Fruit fly (Drosophila melanogaster) whole organism, embryonic: Measurements from ENCODE around the gene wry.
A peak's percentile ranks its signal among the peaks of the same experiment; 100 is the strongest.

ENCODE experiments used
- ATbp ChIP-seq: fragments of 200-800 bp; sonication (Bioruptor generic); optimal IDR thresholded peaks from 2 replicates; lab custom pipeline; 2017; ENCODE audit warnings: missing biosample characterization, mild to moderate bottlenecking, missing genetic modification characterization, missing genetic modification reagents
- CG10209 ChIP-seq: fragments of 200-800 bp; sonication (Bioruptor generic); optimal IDR thresholded peaks from 3 replicates; lab custom pipeline; 2017; ENCODE audit warnings: missing biosample characterization, mild to moderate bottlenecking, missing genetic modification characterization, missing genetic modification reagents
- CG10543 ChIP-seq: fragments of 200-800 bp; sonication (Bioruptor generic); optimal IDR thresholded peaks from 3 replicates; lab custom pipeline; 2017; ENCODE audit warnings: missing biosample characterization, mild to moderate bottlenecking, missing genetic modification characterization, moderate library complexity
- CG11456 ChIP-seq: fragments of 200-800 bp; sonication (Bioruptor generic); IDR thresholded peaks from 3 replicates; pipeline ENCODE4 v1.3.6; 2022; ENCODE audit warnings: missing biosample characterization, missing genetic modification characterization
- CG11504 ChIP-seq: fragments of 200-800 bp; sonication (Bioruptor generic); optimal IDR thresholded peaks from 3 replicates; lab custom pipeline; 2019; ENCODE audit warnings: missing biosample characterization, mild to moderate bottlenecking, missing genetic modification characterization, moderate library complexity
- CG11695 ChIP-seq: fragments of 200-800 bp; sonication (Bioruptor generic); IDR thresholded peaks from 3 replicates; pipeline ENCODE4 v1.3.6; 2022; ENCODE audit warnings: missing biosample characterization, missing genetic modification characterization
- CG14014 ChIP-seq: fragments of 200-800 bp; sonication (Bioruptor generic); IDR thresholded peaks from 2 replicates; pipeline ENCODE4 v1.3.6; 2022; ENCODE audit warnings: missing biosample characterization, missing genetic modification characterization
- CG14965 ChIP-seq: fragments of 200-800 bp; sonication (Bioruptor generic); optimal IDR thresholded peaks from 2 replicates; lab custom pipeline; 2016; ENCODE audit warnings: missing biosample characterization, missing genetic modification characterization, borderline replicate concordance
- CG15011 ChIP-seq: fragments of 200-800 bp; sonication (Bioruptor generic); optimal IDR thresholded peaks from 3 replicates; lab custom pipeline; 2018; ENCODE audit warnings: missing biosample characterization, mild to moderate bottlenecking, missing genetic modification characterization
- CG15269 ChIP-seq: fragments of 200-800 bp; sonication (Bioruptor generic); optimal IDR thresholded peaks from 2 replicates; lab custom pipeline; 2018; ENCODE audit warnings: missing biosample characterization, mild to moderate bottlenecking, missing genetic modification characterization, moderate library complexity
- CG15514 ChIP-seq: fragments of 200-800 bp; sonication (Bioruptor generic); optimal IDR thresholded peaks from 3 replicates; lab custom pipeline; 2017; ENCODE audit warnings: missing biosample characterization, missing genetic modification characterization, mild to moderate bottlenecking, moderate library complexity, missing genetic modification reagents
- CG17385 ChIP-seq: fragments of 200-800 bp; sonication (Bioruptor generic); optimal IDR thresholded peaks from 3 replicates; lab custom pipeline; 2018; ENCODE audit warnings: missing biosample characterization, mild to moderate bottlenecking, missing genetic modification characterization
- CG1792 ChIP-seq: fragments of 200-800 bp; sonication (Bioruptor generic); optimal IDR thresholded peaks from 2 replicates; lab custom pipeline; 2016; ENCODE audit warnings: missing biosample characterization, missing genetic modification characterization
- CG18599 ChIP-seq: fragments of 200-800 bp; sonication (Bioruptor generic); optimal IDR thresholded peaks from 3 replicates; lab custom pipeline; 2017; ENCODE audit warnings: missing biosample characterization, missing genetic modification characterization, mild to moderate bottlenecking, moderate library complexity, missing genetic modification reagents
- CG2120 ChIP-seq: fragments of 200-800 bp; sonication (Bioruptor generic); optimal IDR thresholded peaks from 3 replicates; lab custom pipeline; 2016; ENCODE audit warnings: missing biosample characterization, missing genetic modification characterization
- CG2678 ChIP-seq: fragments of 200-800 bp; sonication (Bioruptor generic); optimal IDR thresholded peaks from 3 replicates; lab custom pipeline; 2019; ENCODE audit warnings: missing biosample characterization, mild to moderate bottlenecking, missing genetic modification characterization, moderate library complexity
- CG32767 ChIP-seq: fragments of 200-800 bp; sonication (Bioruptor generic); IDR thresholded peaks from 2 replicates; pipeline ENCODE4 v1.3.6; 2022; ENCODE audit warnings: missing biosample characterization, missing genetic modification characterization
- CG3847 ChIP-seq: fragments of 200-800 bp; sonication (Bioruptor generic); IDR thresholded peaks from 2 replicates; pipeline ENCODE4 v1.3.6; 2022; ENCODE audit warnings: missing biosample characterization, missing genetic modification characterization
- CG6683 ChIP-seq: fragments of 200-800 bp; sonication (Bioruptor generic); optimal IDR thresholded peaks from 2 replicates; lab custom pipeline; 2017; ENCODE audit warnings: missing biosample characterization, mild to moderate bottlenecking, missing genetic modification characterization, missing genetic modification reagents
- CG7357 ChIP-seq: fragments of 200-800 bp; sonication (Bioruptor generic); IDR thresholded peaks from 3 replicates; pipeline ENCODE4 v1.3.6; 2022; ENCODE audit warnings: missing biosample characterization, missing genetic modification characterization
- D19B ChIP-seq: fragments of 200-800 bp; sonication (Bioruptor generic); optimal IDR thresholded peaks from 2 replicates; lab custom pipeline; 2017; ENCODE audit warnings: missing biosample characterization, mild to moderate bottlenecking, missing genetic modification characterization
- Fer3 ChIP-seq: fragments of 200-800 bp; sonication (Bioruptor generic); optimal IDR thresholded peaks from 2 replicates; lab custom pipeline; 2018; ENCODE audit warnings: missing biosample characterization, mild to moderate bottlenecking, missing genetic modification characterization, moderate library complexity
- H15 ChIP-seq: fragments of 200-800 bp; sonication (Bioruptor generic); IDR thresholded peaks from 3 replicates; pipeline ENCODE4 v1.3.6; 2022; ENCODE audit warnings: missing biosample characterization, missing genetic modification characterization
- NfI ChIP-seq: fragments of 200-800 bp; sonication (Bioruptor generic); optimal IDR thresholded peaks from 3 replicates; lab custom pipeline; 2018; ENCODE audit warnings: missing biosample characterization, mild to moderate bottlenecking, missing genetic modification characterization, moderate library complexity
- PHDP ChIP-seq: fragments of 200-800 bp; sonication (Bioruptor generic); optimal IDR thresholded peaks from 3 replicates; lab custom pipeline; 2018; ENCODE audit warnings: missing biosample characterization, mild to moderate bottlenecking, missing genetic modification characterization, moderate library complexity
- Rfx ChIP-seq: fragments of 200-800 bp; sonication (Bioruptor generic); IDR thresholded peaks from 2 replicates; pipeline ENCODE4 v1.3.6; 2022; ENCODE audit warnings: missing biosample characterization, missing genetic modification characterization
- Sry-β ChIP-seq: fragments of 200-800 bp; sonication (Bioruptor generic); optimal IDR thresholded peaks from 2 replicates; lab custom pipeline; 2018; ENCODE audit warnings: missing biosample characterization, mild to moderate bottlenecking, missing genetic modification characterization, moderate library complexity
- Xbp1 ChIP-seq: fragments of 200-800 bp; sonication (Bioruptor generic); optimal IDR thresholded peaks from 3 replicates; lab custom pipeline; 2016; ENCODE audit warnings: missing biosample characterization, mild to moderate bottlenecking, missing genetic modification characterization
- abd-A ChIP-seq: fragments of 200-800 bp; sonication (Bioruptor generic); optimal IDR thresholded peaks from 3 replicates; lab custom pipeline; 2019; ENCODE audit warnings: missing biosample characterization, mild to moderate bottlenecking, missing genetic modification characterization, moderate library complexity
- chif ChIP-seq, 2 experiments: fragments of 200-800 bp; sonication (Bioruptor generic); optimal IDR thresholded peaks; 3 replicates each; lab custom pipeline; 2016; ENCODE audit warnings: missing biosample characterization in 2 of 2, missing genetic modification characterization in 2 of 2
- cwo ChIP-seq: fragments of 200-800 bp; sonication (Bioruptor generic); optimal IDR thresholded peaks from 3 replicates; lab custom pipeline; 2017; ENCODE audit warnings: missing biosample characterization, missing genetic modification characterization, mild to moderate bottlenecking, moderate library complexity, missing genetic modification reagents
- disco-r ChIP-seq: fragments of 200-800 bp; sonication (Bioruptor generic); optimal IDR thresholded peaks from 2 replicates; lab custom pipeline; 2016; ENCODE audit warnings: missing biosample characterization, missing genetic modification characterization
- dmrt99B ChIP-seq: fragments of 200-800 bp; sonication (Bioruptor generic); optimal IDR thresholded peaks from 2 replicates; lab custom pipeline; 2018; ENCODE audit warnings: missing biosample characterization, mild to moderate bottlenecking, missing genetic modification characterization, moderate library complexity
- gem ChIP-seq: fragments of 200-800 bp; sonication (Bioruptor generic); optimal IDR thresholded peaks from 2 replicates; lab custom pipeline; 2019; ENCODE audit warnings: missing biosample characterization, mild to moderate bottlenecking, missing genetic modification characterization, moderate library complexity
- gsb-n ChIP-seq: fragments of 200-800 bp; sonication (Bioruptor generic); optimal IDR thresholded peaks from 3 replicates; lab custom pipeline; 2018; ENCODE audit warnings: missing biosample characterization, mild to moderate bottlenecking, missing genetic modification characterization
- hkb ChIP-seq, 2 experiments: fragments of 200-800 bp in 1 of 2; fragments of >200 bp in 1 of 2; sonication (Bioruptor generic) in 1 of 2; IDR thresholded peaks in 1 of 2; optimal IDR thresholded peaks in 1 of 2; 2 replicates each; pipeline versions ENCODE4 v1.3.6 to Lab custom; 2017 to 2022; ENCODE audit warnings: missing biosample characterization in 1 of 2, missing genetic modification characterization in 1 of 2
- nmo ChIP-seq: fragments of 200-800 bp; sonication (Bioruptor generic); optimal IDR thresholded peaks from 2 replicates; lab custom pipeline; 2018; ENCODE audit warnings: missing biosample characterization, mild to moderate bottlenecking, missing genetic modification characterization, moderate library complexity
- pan ChIP-seq, 4 experiments: fragments of >200 bp in 3 of 4; fragments of 200-800 bp in 1 of 4; sonication (Bioruptor generic) in 1 of 4; optimal IDR thresholded peaks in 3 of 4; IDR thresholded peaks in 1 of 4; 2 replicates each; pipeline versions ENCODE4 v1.3.6 to Lab custom; 2017 to 2022; ENCODE audit warnings: missing biosample characterization in 2 of 4, missing genetic modification characterization in 2 of 4, mixed read lengths in 1 of 4
- row ChIP-seq: fragments of 200-800 bp; sonication (Bioruptor generic); IDR thresholded peaks from 3 replicates; pipeline ENCODE4 v1.3.6; 2022; ENCODE audit warnings: missing biosample characterization, missing genetic modification characterization
- sens ChIP-seq: fragments of 200-800 bp; sonication (Bioruptor generic); peaks from one replicate; lab custom pipeline; 2016; ENCODE audit warnings: missing biosample characterization, missing genetic modification characterization
- sima ChIP-seq: fragments of 200-800 bp; sonication (Bioruptor generic); optimal IDR thresholded peaks from 2 replicates; lab custom pipeline; 2016; ENCODE audit warnings: missing biosample characterization, missing genetic modification characterization
- sisA ChIP-seq: fragments of 200-800 bp; sonication (Bioruptor generic); IDR thresholded peaks from 2 replicates; pipeline ENCODE4 v1.3.6; 2022; ENCODE audit warnings: missing biosample characterization, missing genetic modification characterization
- slbo ChIP-seq: fragments of 200-800 bp; sonication (Bioruptor generic); IDR thresholded peaks from 2 replicates; pipeline ENCODE4 v1.3.6; 2022; ENCODE audit warnings: missing biosample characterization, missing genetic modification characterization
- slp2 ChIP-seq: fragments of 200-800 bp; sonication (Bioruptor generic); optimal IDR thresholded peaks from 2 replicates; lab custom pipeline; 2016; ENCODE audit warnings: missing biosample characterization, missing genetic modification characterization
- tgo ChIP-seq: fragments of 200-800 bp; sonication (Bioruptor generic); IDR thresholded peaks from 3 replicates; pipeline ENCODE4 v1.3.6; 2022; ENCODE audit warnings: missing biosample characterization, missing genetic modification characterization
- wdn ChIP-seq: fragments of 200-800 bp; sonication (Bioruptor generic); IDR thresholded peaks from 2 replicates; pipeline ENCODE4 v1.3.6; 2022; ENCODE audit warnings: missing biosample characterization, missing genetic modification characterization

The wry gene

dm6 chr2L:1837717-1838368, 1.5 kb downstream of the wry start (continued):
- TF ChIP-seq PHDP (tag; lab: Kevin White, UChicago): peak; percentile 29
- no peak for TF ChIP-seq sima (GFP tag; lab: Kevin White, UChicago)
- peak; percentile 39 for TF ChIP-seq CG15514
- TF ChIP-seq CG6683 (GFP tag; lab: Kevin White, UChicago): peak; percentile 8
- TF ChIP-seq abd-A (tag; lab: Kevin White, UChicago): peak; percentile 61
- TF ChIP-seq CG14014 (GFP tag; lab: Robert Waterston, UW): 0 out of 2 replicates have a peak, but pooled peaks have one; percentile 24
- peak; percentile 0 for TF ChIP-seq CG15011 (GFP tag; lab: Kevin White, UChicago)
- TF ChIP-seq nmo (GFP tag; lab: Kevin White, UChicago): peak; percentile 2
- TF ChIP-seq Xbp1 (GFP tag; lab: Kevin White, UChicago): peak; percentile 17
- TF ChIP-seq sisA (GFP tag; lab: Robert Waterston, UW): peak; percentile 59
- TF ChIP-seq CG10209 (GFP tag; lab: Kevin White, UChicago): peak; percentile 6
- TF ChIP-seq CG14965 (GFP tag; lab: Kevin White, UChicago): no peak
- peak; percentile 48 for TF ChIP-seq cwo (GFP tag; lab: Kevin White, UChicago)
- peak; percentile 54 for TF ChIP-seq CG2678 (tag; lab: Kevin White, UChicago)
- TF ChIP-seq CG18599 (GFP tag; lab: Kevin White, UChicago): peak; percentile 80
- peak; percentile 42 for TF ChIP-seq ATbp
- no peak for TF ChIP-seq chif (GFP tag; optimal IDR thresholded peaks at IDR 0.05; lab: Kevin White, UChicago)

- no peak for TF ChIP-seq gsb-n (tag; lab: Kevin White, UChicago)
- peak; percentile 31 for TF ChIP-seq CG2678 (tag; lab: Kevin White, UChicago)
- no peak for TF ChIP-seq Fer3 (tag; lab: Kevin White, UChicago)
- no peak for TF ChIP-seq CG11456 (GFP tag; lab: Robert Waterston, UW)
- peak; percentile 23; the same call in 1 of the 2 replicates for TF ChIP-seq CG3847
- TF ChIP-seq CG17385: no peak
- TF ChIP-seq tgo (GFP tag; lab: Robert Waterston, UW): 0 out of 3 replicates have a peak, but pooled peaks have one; percentile 29
- TF ChIP-seq CG7357 (GFP tag; lab: Robert Waterston, UW): 0 out of 3 replicates have a peak, but pooled peaks have one; percentile 12
- no peak for TF ChIP-seq pan (optimal IDR thresholded peaks at IDR 0.05; lab: Kevin White, UChicago)
- TF ChIP-seq pan (GFP tag; optimal IDR thresholded peaks at IDR 0.05 in 1 of 2, IDR thresholded peaks at IDR 0.05 in 1 of 2): peak in 1 of 2 experiments; percentile 29
- TF ChIP-seq D19B (GFP tag; lab: Kevin White, UChicago): peak; percentile 32
- no peak for TF ChIP-seq wdn (GFP tag; lab: Robert Waterston, UW)
- 0 out of 3 replicates have a peak, but pooled peaks have one; percentile 14 for TF ChIP-seq H15 (GFP tag; lab: Robert Waterston, UW)
- peak; percentile 51 for TF ChIP-seq slbo (GFP tag; lab: Robert Waterston, UW)
- no peak for TF ChIP-seq hkb (optimal IDR thresholded peaks at IDR 0.05; lab: Kevin White, UChicago)
- TF ChIP-seq hkb (GFP tag; IDR thresholded peaks at IDR 0.05; lab: Robert Waterston, UW): 0 out of 2 replicates have a peak, but pooled peaks have one; percentile 12
- TF ChIP-seq slp2: no peak
- TF ChIP-seq disco-r: no peak
- TF ChIP-seq CG18599 (GFP tag; lab: Kevin White, UChicago): peak; percentile 29
- TF ChIP-seq row (GFP tag; lab: Robert Waterston, UW): peak; percentile 43; the same call in 2 of the 3 replicates
- TF ChIP-seq Rfx: 0 out of 2 replicates have a peak, but pooled peaks have one; percentile 8
- TF ChIP-seq CG11504 (tag; lab: Kevin White, UChicago): peak; percentile 32
- TF ChIP-seq Sry-β (GFP tag; lab: Kevin White, UChicago): no peak
- no peak for TF ChIP-seq CG10543
- TF ChIP-seq gem: peak; percentile 12
- TF ChIP-seq sens (GFP tag; lab: Kevin White, UChicago): no peak
- TF ChIP-seq CG32767 (GFP tag; lab: Robert Waterston, UW): no peak
- peak; percentile 9 for TF ChIP-seq CG15269
- no peak for TF ChIP-seq CG1792 (GFP tag; lab: Kevin White, UChicago)
- TF ChIP-seq dmrt99B (tag; lab: Kevin White, UChicago): peak; percentile 0
- TF ChIP-seq NfI: no peak
- TF ChIP-seq CG11695 (GFP tag; lab: Robert Waterston, UW): no peak
- peak; percentile 21 for TF ChIP-seq CG2120 (GFP tag; lab: Kevin White, UChicago)
Observed at dm6 chr2L:1839019-1839418, 2.7 kb downstream of the wry start.
